Fruit fly (Drosophila melanogaster): Measurements from ENCODE around the gene robo2.

The robo2 gene

DNA sequence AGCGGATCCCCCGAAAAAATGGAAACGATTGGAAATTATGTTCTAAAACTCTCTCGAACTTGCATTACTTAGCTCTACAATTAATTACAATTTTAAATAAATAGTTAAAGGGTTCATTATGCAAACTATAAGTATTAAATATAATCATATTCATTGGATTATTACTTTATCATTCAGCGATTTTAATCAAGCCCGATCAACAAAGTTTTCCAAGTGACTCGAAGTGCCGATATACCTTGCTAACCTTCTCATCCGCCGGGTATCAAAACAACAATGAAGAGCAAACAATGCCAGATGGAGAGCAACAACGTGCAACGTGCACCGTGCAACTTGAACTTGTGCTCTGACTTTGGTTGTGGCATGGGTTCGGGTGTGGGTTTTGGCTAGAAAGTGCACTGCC, 36.1 kb upstream of the robo2 start (continued):
- TF ChIP-seq CG11247 (GFP tag; IDR thresholded peaks at IDR 0.05) (no peak), row (GFP tag; IDR thresholded peaks at IDR 0.05) (peak; percentile 67), Mrtf (GFP tag; IDR thresholded peaks at IDR 0.05) (no peak), croc (GFP tag; conservative IDR thresholded peaks at IDR 0.05) (peak; percentile 67), ato (GFP tag; IDR thresholded peaks at IDR 0.05; ENCODE audit: partially characterized antibody) (no peak), CG1529 (GFP tag; optimal IDR thresholded peaks at IDR 0.05) (peak; percentile 45), CG15601 (tag; optimal IDR thresholded peaks at IDR 0.05) (peak; percentile 48), sisA (GFP tag; IDR thresholded peaks at IDR 0.05) (no peak; the same call in 1 of the 2 replicates), zfh2 (GFP tag; optimal IDR thresholded peaks at IDR 0.05) (no peak), zfh1 (GFP tag; IDR thresholded peaks at IDR 0.05) (peak; percentile 89), onecut (GFP tag; IDR thresholded peaks at IDR 0.05) (peak; percentile 56), CG17568 (GFP tag; optimal IDR thresholded peaks at IDR 0.05) (no peak), ewg (GFP tag; optimal IDR thresholded peaks at IDR 0.05) (peak; percentile 8), CG15514 (GFP tag; optimal IDR thresholded peaks at IDR 0.05) (no peak), CG8281 (tag; optimal IDR thresholded peaks at IDR 0.05) (peak; percentile 3), H15 (GFP tag; IDR thresholded peaks at IDR 0.05) (peak; percentile 36; the same call in 1 of the 3 replicates), ap (GFP tag; IDR thresholded peaks at IDR 0.05) (no peak), ind (GFP tag; optimal IDR thresholded peaks at IDR 0.05) (peak; percentile 20), tna (GFP tag; IDR thresholded peaks at IDR 0.05; ENCODE audit: partially characterized antibody) (no peak), hbn (GFP tag; IDR thresholded peaks at IDR 0.05; ENCODE audit: partially characterized antibody) (no peak), exex (tag; optimal IDR thresholded peaks at IDR 0.05) (no peak), Max (GFP tag; optimal IDR thresholded peaks at IDR 0.05) (no peak), Tbp (GFP tag; optimal IDR thresholded peaks at IDR 0.05) (no peak), slp2 (GFP tag; optimal IDR thresholded peaks at IDR 0.05) (no peak), Hr51 (GFP tag; optimal IDR thresholded peaks at IDR 0.05) (no peak), HHEX (GFP tag; optimal IDR thresholded peaks at IDR 0.05) (no peak), pan (optimal IDR thresholded peaks at IDR 0.05) (peak in 1 of 2 experiments; percentile 38), pan (GFP tag; optimal IDR thresholded peaks at IDR 0.05 in 1 of 2, IDR thresholded peaks at IDR 0.05 in 1 of 2) (no peak), oc (tag; optimal IDR thresholded peaks at IDR 0.05) (peak; percentile 41), ranshi (GFP tag; IDR thresholded peaks at IDR 0.05) (peak; percentile 36; the same call in 1 of the 2 replicates), kay (GFP tag; optimal IDR thresholded peaks at IDR 0.05) (no peak), CG6654 (GFP tag; optimal IDR thresholded peaks at IDR 0.05) (peak; percentile 21), gfzf (GFP tag; optimal IDR thresholded peaks at IDR 0.05) (no peak), Xrp1 (GFP tag; IDR thresholded peaks at IDR 0.05) (peak; percentile 91), CG31441 (GFP tag; IDR thresholded peaks at IDR 0.05) (peak; percentile 68), Ada2b (GFP tag; IDR thresholded peaks at IDR 0.05) (peak; percentile 36; the same call in 1 of the 2 replicates), Nf-YA (GFP tag; IDR thresholded peaks at IDR 0.05) (peak; percentile 16; the same call in 1 of the 2 replicates), Stat92E (GFP tag; optimal IDR thresholded peaks at IDR 0.05) (peak in 1 of 3 experiments; percentile 42), CG2116 (GFP tag; optimal IDR thresholded peaks at IDR 0.05) (no peak), CG15479 (GFP tag; optimal IDR thresholded peaks at IDR 0.05) (no peak)

DNA sequence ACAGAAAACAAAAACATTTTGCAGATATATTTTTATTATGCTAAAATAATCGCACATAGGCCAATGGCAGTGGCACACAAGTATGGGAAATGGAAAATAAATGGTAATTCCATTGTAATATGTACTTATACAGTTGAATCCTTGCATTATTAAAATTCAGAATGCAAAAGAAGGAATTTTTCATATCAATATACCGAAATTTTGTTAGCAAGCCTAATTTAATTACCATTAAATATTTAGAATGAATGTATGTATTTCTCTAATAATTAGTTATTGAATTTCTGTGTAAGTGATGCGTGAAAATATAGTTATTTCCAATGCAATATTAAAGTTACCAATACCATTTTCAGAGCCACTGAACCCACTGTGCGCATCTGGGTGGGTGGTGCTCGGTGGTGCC, 35.2 kb upstream of the robo2 start:
- peak; percentile 73 for TF ChIP-seq sens (GFP tag)
- peak; percentile 30; the same call in 1 of the 2 replicates for TF ChIP-seq Drgx (GFP tag; IDR thresholded peaks at IDR 0.05)
- no peak for TF ChIP-seq Six4 (GFP tag; optimal IDR thresholded peaks at IDR 0.05)
- TF ChIP-seq dan (GFP tag; IDR thresholded peaks at IDR 0.05) = no peak
- TF ChIP-seq CG31441 (GFP tag; IDR thresholded peaks at IDR 0.05) = no peak
- peak; percentile 14 for TF ChIP-seq gem (tag; optimal IDR thresholded peaks at IDR 0.05)
